Worm (Caenorhabditis elegans) whole organism, young adult: ENCODE data around the gene R02D5.6.

Experiments
- F37B4.10 ChIP-seq: fragments of 200-800 bp; sonication (Bioruptor generic); IDR thresholded peaks from 2 replicates; pipeline ENCODE4 v1.3.6; 2022; ENCODE audit warnings: missing genetic modification characterization, missing compliant biosample characterization
- F57A8.1 ChIP-seq: fragments of 200-800 bp; sonication (Bioruptor generic); optimal IDR thresholded peaks from 2 replicates; lab custom pipeline; 2018; ENCODE audit warnings: mild to moderate bottlenecking, missing genetic modification characterization, moderate library complexity, missing compliant biosample characterization
- K12H6.12 ChIP-seq: fragments of 200-800 bp; sonication (Bioruptor generic); optimal IDR thresholded peaks from 2 replicates; lab custom pipeline; 2018; ENCODE audit warnings: mild to moderate bottlenecking, missing genetic modification characterization, missing compliant biosample characterization
- T07F8.4 ChIP-seq: sonication (generic microtip); optimal IDR thresholded peaks from 2 replicates; lab custom pipeline; 2016; ENCODE audit warnings: mild to moderate bottlenecking, missing genetic modification characterization, moderate library complexity, missing compliant biosample characterization
- Y53G8AR.9 ChIP-seq: fragments of 200-800 bp; sonication (Bioruptor generic); conservative IDR thresholded peaks from 2 replicates; pipeline ENCODE4 v1.3.6; 2022; ENCODE audit warnings: missing genetic modification reagents, missing genetic modification characterization, missing compliant biosample characterization
- Y56A3A.18 ChIP-seq: fragments of 200-800 bp; sonication (Bioruptor generic); IDR thresholded peaks from 2 replicates; pipeline ENCODE4 v1.3.6; 2022; ENCODE audit warnings: missing genetic modification reagents, missing genetic modification characterization, missing compliant biosample characterization
- Y67H2A.10 ChIP-seq: fragments of 200-800 bp; sonication (Bioruptor generic); conservative IDR thresholded peaks from 2 replicates; pipeline ENCODE4 v1.3.6; 2022; ENCODE audit warnings: missing genetic modification reagents, missing genetic modification characterization, missing compliant biosample characterization
- Y79H2A.3 ChIP-seq: fragments of 200-800 bp; sonication (Bioruptor generic); conservative IDR thresholded peaks from 2 replicates; pipeline ENCODE4 v1.3.6; 2022; ENCODE audit warnings: missing genetic modification reagents, missing genetic modification characterization, missing compliant biosample characterization
- aptf-2 ChIP-seq: fragments of 200-800 bp; sonication (Bioruptor generic); conservative IDR thresholded peaks from 2 replicates; pipeline ENCODE4 v1.3.6; 2022; ENCODE audit warnings: missing genetic modification reagents, missing genetic modification characterization, missing compliant biosample characterization
- athp-1 ChIP-seq: sonication (generic microtip); optimal IDR thresholded peaks from 2 replicates; lab custom pipeline; 2017; ENCODE audit warnings: mild to moderate bottlenecking, missing genetic modification characterization, missing compliant biosample characterization
- attf-6 ChIP-seq: fragments of 200-800 bp; sonication (Bioruptor generic); IDR thresholded peaks from 2 replicates; pipeline ENCODE4 v1.3.6; 2022; ENCODE audit warnings: missing genetic modification reagents, missing genetic modification characterization, missing compliant biosample characterization
- bed-1 ChIP-seq: fragments of 200-800 bp; sonication (Bioruptor generic); IDR thresholded peaks from 2 replicates; pipeline ENCODE4 v1.3.6; 2022; ENCODE audit warnings: missing genetic modification reagents, missing genetic modification characterization, missing compliant biosample characterization
- bed-2 ChIP-seq: fragments of 200-800 bp; sonication (Bioruptor generic); IDR thresholded peaks from 2 replicates; pipeline ENCODE4 v1.3.6; 2022; ENCODE audit warnings: missing genetic modification reagents, missing genetic modification characterization, missing compliant biosample characterization
- cebp-2 ChIP-seq: fragments of 200-800 bp; sonication (Bioruptor generic); IDR thresholded peaks from 2 replicates; pipeline ENCODE4 v1.3.6; 2022; ENCODE audit warnings: missing genetic modification characterization, missing compliant biosample characterization
- ceh-100 ChIP-seq: fragments of 200-800 bp; sonication (Bioruptor generic); IDR thresholded peaks from 2 replicates; pipeline ENCODE4 v1.3.6; 2022; ENCODE audit warnings: missing genetic modification reagents, missing genetic modification characterization, missing compliant biosample characterization
- ceh-40 ChIP-seq: fragments of 200-800 bp; sonication (Bioruptor generic); IDR thresholded peaks from 2 replicates; pipeline ENCODE4 v1.3.6; 2022; ENCODE audit warnings: missing genetic modification characterization, missing compliant biosample characterization
- dox-1 ChIP-seq: fragments of 200-800 bp; sonication (Bioruptor generic); IDR thresholded peaks from 2 replicates; pipeline ENCODE4 v1.3.6; 2022; ENCODE audit warnings: missing genetic modification reagents, missing genetic modification characterization, missing compliant biosample characterization
- dpff-1 ChIP-seq: sonication (generic microtip); optimal IDR thresholded peaks from 2 replicates; lab custom pipeline; 2017; ENCODE audit warnings: mild to moderate bottlenecking, missing genetic modification characterization, missing compliant biosample characterization
- egl-18 ChIP-seq: fragments of 200-800 bp; sonication (Bioruptor generic); IDR thresholded peaks from 2 replicates; pipeline ENCODE4 v1.3.6; 2022; ENCODE audit warnings: missing genetic modification reagents, missing genetic modification characterization, missing compliant biosample characterization
- ekl-4 ChIP-seq: fragments of 200-800 bp; sonication (Bioruptor generic); IDR thresholded peaks from 2 replicates; pipeline ENCODE4 v1.3.6; 2022; ENCODE audit warnings: missing genetic modification reagents, missing genetic modification characterization, missing compliant biosample characterization
- fkh-3 ChIP-seq: sonication (generic microtip); optimal IDR thresholded peaks from 2 replicates; lab custom pipeline; 2016; ENCODE audit warnings: mild to moderate bottlenecking, missing genetic modification characterization, missing compliant biosample characterization
- hlh-12 ChIP-seq: sonication (generic microtip); optimal IDR thresholded peaks from 2 replicates; lab custom pipeline; 2016; ENCODE audit warnings: missing genetic modification characterization, missing compliant biosample characterization
- hlh-26 ChIP-seq: fragments of 200-800 bp; sonication (Bioruptor generic); conservative IDR thresholded peaks from 2 replicates; pipeline ENCODE4 v1.3.6; 2022; ENCODE audit warnings: missing genetic modification reagents, missing genetic modification characterization, missing compliant biosample characterization
- lag-1 ChIP-seq: fragments of 200-800 bp; sonication (Bioruptor generic); IDR thresholded peaks from 2 replicates; pipeline ENCODE4 v1.3.6; 2022; ENCODE audit warnings: missing genetic modification reagents, missing genetic modification characterization, missing compliant biosample characterization
- lin-26 ChIP-seq: fragments of 200-800 bp; sonication (Bioruptor generic); IDR thresholded peaks from 2 replicates; pipeline ENCODE4 v1.3.6; 2022; ENCODE audit warnings: missing genetic modification reagents, missing genetic modification characterization, missing compliant biosample characterization
- lin-40 ChIP-seq: sonication (generic microtip); optimal IDR thresholded peaks from 2 replicates; lab custom pipeline; 2016; ENCODE audit warnings: missing genetic modification characterization, mild to moderate bottlenecking, missing compliant biosample characterization, missing genotype, missing genetic modification reagents
- lin-54 ChIP-seq: fragments of 200-800 bp; sonication (Bioruptor generic); optimal IDR thresholded peaks from 2 replicates; lab custom pipeline; 2018; ENCODE audit warnings: mild to moderate bottlenecking, missing genetic modification characterization, missing compliant biosample characterization
- lir-1 ChIP-seq: fragments of 200-800 bp; sonication (Bioruptor generic); conservative IDR thresholded peaks from 2 replicates; pipeline ENCODE4 v1.3.6; 2022; ENCODE audit warnings: missing genetic modification reagents, missing genetic modification characterization, missing compliant biosample characterization
- mcd-1 ChIP-seq: fragments of 200-800 bp; sonication (Bioruptor generic); IDR thresholded peaks from 2 replicates; pipeline ENCODE4 v1.3.6; 2022; ENCODE audit warnings: missing genetic modification reagents, missing genetic modification characterization, missing compliant biosample characterization
- mel-28 ChIP-seq: sonication (generic microtip); optimal IDR thresholded peaks from 2 replicates; lab custom pipeline; 2016; ENCODE audit warnings: borderline replicate concordance, mild to moderate bottlenecking, missing genetic modification characterization, missing compliant biosample characterization
- mes-4 ChIP-seq: sonication (generic microtip); optimal IDR thresholded peaks from 2 replicates; lab custom pipeline; 2016; ENCODE audit warnings: missing genotype, missing genetic modification characterization, missing compliant biosample characterization
- nhr-120 ChIP-seq: fragments of 200-800 bp; sonication (Bioruptor generic); IDR thresholded peaks from 2 replicates; pipeline ENCODE4 v1.3.6; 2022; ENCODE audit warnings: missing genetic modification characterization, missing compliant biosample characterization
- nhr-80 ChIP-seq: sonication (generic microtip); optimal IDR thresholded peaks from 2 replicates; lab custom pipeline; 2016; ENCODE audit warnings: missing genetic modification characterization, missing compliant biosample characterization
- nhr-90 ChIP-seq: sonication (generic microtip); optimal IDR thresholded peaks from 2 replicates; lab custom pipeline; 2016; ENCODE audit warnings: missing genotype, mild to moderate bottlenecking, missing genetic modification characterization, missing compliant biosample characterization
- repo-1 ChIP-seq: sonication (generic microtip); optimal IDR thresholded peaks from 2 replicates; lab custom pipeline; 2017; ENCODE audit warnings: mild to moderate bottlenecking, missing genetic modification characterization, missing compliant biosample characterization
- sea-2 ChIP-seq: fragments of 200-800 bp; sonication (Bioruptor generic); IDR thresholded peaks from 2 replicates; pipeline ENCODE4 v1.3.6; 2022; ENCODE audit warnings: missing genetic modification characterization, missing compliant biosample characterization
- snpc-4 ChIP-seq, 5 experiments: fragments of 150-350 bp in 1 of 5; sonication (generic microtip) in 4 of 5; optimal IDR thresholded peaks; 2 replicates each; lab custom pipeline; 2014 to 2018; ENCODE audit warnings: missing genetic modification characterization in 5 of 5, missing biosample characterization in 3 of 5, antibody characterized with exemption in 2 of 5, mild to moderate bottlenecking in 2 of 5, missing compliant biosample characterization in 2 of 5, missing genotype in 2 of 5, moderate library complexity in 2 of 5, missing genetic modification reagents in 1 of 5
- sptf-2 ChIP-seq: fragments of 200-800 bp; sonication (Bioruptor generic); optimal IDR thresholded peaks from 2 replicates; lab custom pipeline; 2018; ENCODE audit warnings: mild to moderate bottlenecking, missing genetic modification characterization, missing compliant biosample characterization
- tbp1 ChIP-seq: fragments of 200-800 bp; sonication (Bioruptor generic); optimal IDR thresholded peaks from 2 replicates; lab custom pipeline; 2018; ENCODE audit warnings: mild to moderate bottlenecking, missing genetic modification characterization, missing compliant biosample characterization
- unc-62 ChIP-seq: fragments of 150-350 bp; optimal IDR thresholded peaks from 2 replicates; lab custom pipeline; 2014; ENCODE audit warnings: missing biosample characterization, missing genetic modification reagents, missing genetic modification characterization
- xnd-1 ChIP-seq: sonication (generic microtip); optimal IDR thresholded peaks from 2 replicates; lab custom pipeline; 2016; ENCODE audit warnings: missing genotype, missing genetic modification reagents, missing genetic modification characterization, missing compliant biosample characterization
- zfh-2 ChIP-seq: fragments of 200-800 bp; sonication (Bioruptor generic); conservative IDR thresholded peaks from 2 replicates; pipeline ENCODE4 v1.3.6; 2022; ENCODE audit warnings: missing genetic modification reagents, missing genetic modification characterization, missing compliant biosample characterization
- ztf-6 ChIP-seq: fragments of 200-800 bp; sonication (Bioruptor generic); IDR thresholded peaks from 2 replicates; pipeline ENCODE4 v1.3.6; 2022; ENCODE audit warnings: missing genetic modification reagents, missing genetic modification characterization, missing compliant biosample characterization

R02D5.6 gene

DNA sequence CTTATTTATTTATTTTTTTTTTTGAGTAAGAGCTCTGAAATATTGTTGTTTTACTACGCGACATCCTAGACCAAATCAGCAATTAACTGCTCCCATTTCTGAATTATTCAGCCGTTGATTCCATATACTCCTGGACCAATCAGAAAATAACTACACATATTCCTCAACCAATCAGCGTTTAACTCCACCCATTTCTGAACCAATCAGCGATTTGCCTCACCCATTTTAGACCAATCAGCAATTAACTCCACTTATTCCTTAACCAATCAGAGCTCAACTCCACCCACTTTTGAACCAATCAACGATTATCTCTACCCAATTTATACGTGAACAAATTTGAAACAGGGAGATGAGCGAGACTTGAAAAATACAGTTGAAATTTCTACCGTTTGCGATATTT is 24.2 kb downstream of the R02D5.6 start:
- TF ChIP-seq snpc-4 (GFP tag; optimal IDR thresholded peaks at IDR 0.05; lab: Kevin White, UChicago) (no peak), snpc-4 (tag; optimal IDR thresholded peaks at IDR 0.05; lab: Kevin White, UChicago) (no peak), nhr-120 (GFP tag; lab: Robert Waterston, UW) (no peak), hlh-12 (tag; lab: Kevin White, UChicago) (no peak), Y56A3A.18 (no peak), unc-62 (no peak), mcd-1 (GFP tag; lab: Robert Waterston, UW) (no peak), ztf-6 (GFP tag; lab: Robert Waterston, UW) (no peak)
- TF ChIP-seq, all 124 proteins: peak for 0

DNA sequence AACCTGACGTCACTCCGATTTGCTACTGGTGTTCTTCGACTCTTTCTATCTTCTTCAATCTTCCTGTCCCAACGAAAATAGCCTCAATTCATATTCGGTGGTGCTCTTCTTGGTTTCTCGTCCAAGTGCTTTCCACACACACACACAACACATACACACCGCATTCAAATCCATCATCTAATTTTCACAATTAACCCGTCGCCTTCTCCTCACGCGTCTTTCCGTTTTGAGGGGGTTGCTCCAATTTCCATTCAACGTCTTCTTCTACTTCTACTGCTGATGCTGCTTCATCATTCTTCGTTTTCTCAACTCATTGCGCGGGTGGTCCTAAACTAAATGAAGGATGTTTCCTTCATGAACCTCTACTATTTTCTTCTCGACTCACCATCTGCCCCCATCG is 26.8 kb downstream of the R02D5.6 start:
- TF ChIP-seq zfh-2 (no peak), repo-1 (no peak), fkh-3 (tag; lab: Kevin White, UChicago) (no peak)

DNA sequence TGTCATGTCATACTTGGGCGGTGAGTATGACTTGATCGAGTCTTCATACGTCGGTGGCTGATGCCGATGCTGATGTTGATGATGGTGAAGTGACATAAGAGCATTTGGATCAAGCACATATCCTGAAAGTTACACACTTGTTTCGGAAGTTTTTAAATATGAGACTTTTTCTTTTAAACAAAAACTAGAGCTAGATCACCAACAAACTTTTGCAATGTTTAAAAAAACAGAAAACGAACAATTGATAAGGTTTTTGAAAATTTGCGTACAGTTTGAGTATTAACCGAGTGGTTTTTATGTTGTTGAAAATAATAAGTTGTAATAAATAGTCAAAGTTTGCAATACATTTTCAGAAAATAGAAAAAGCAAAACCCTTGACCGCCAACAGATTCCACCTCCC is 33.3 kb downstream of the R02D5.6 start, which contains the start of gene R02D5.4:
Gene R02D5.4 (minus strand): TSS at position 101 of the 400 bp plus-strand sequence.
- TF ChIP-seq lin-54 (no peak), zfh-2 (no peak), dox-1 (no peak), fkh-3 (tag; lab: Kevin White, UChicago) (no peak), athp-1 (tag; lab: Kevin White, UChicago) (no peak), tbp1 (no peak), lin-26 (GFP tag; lab: Robert Waterston, UW) (no peak), K12H6.12 (tag; lab: Kevin White, UChicago) (no peak), bed-2 (no peak), bed-1 (GFP tag; lab: Robert Waterston, UW) (no peak), Y79H2A.3 (GFP tag; lab: Robert Waterston, UW) (no peak), attf-6 (GFP tag; lab: Robert Waterston, UW) (no peak), F57A8.1 (GFP tag; lab: Kevin White, UChicago) (no peak), sea-2 (GFP tag; lab: Robert Waterston, UW) (no peak), lag-1 (GFP tag; lab: Robert Waterston, UW) (no peak), lir-1 (no peak), egl-18 (no peak), ceh-40 (GFP tag; lab: Robert Waterston, UW) (no peak)

DNA sequence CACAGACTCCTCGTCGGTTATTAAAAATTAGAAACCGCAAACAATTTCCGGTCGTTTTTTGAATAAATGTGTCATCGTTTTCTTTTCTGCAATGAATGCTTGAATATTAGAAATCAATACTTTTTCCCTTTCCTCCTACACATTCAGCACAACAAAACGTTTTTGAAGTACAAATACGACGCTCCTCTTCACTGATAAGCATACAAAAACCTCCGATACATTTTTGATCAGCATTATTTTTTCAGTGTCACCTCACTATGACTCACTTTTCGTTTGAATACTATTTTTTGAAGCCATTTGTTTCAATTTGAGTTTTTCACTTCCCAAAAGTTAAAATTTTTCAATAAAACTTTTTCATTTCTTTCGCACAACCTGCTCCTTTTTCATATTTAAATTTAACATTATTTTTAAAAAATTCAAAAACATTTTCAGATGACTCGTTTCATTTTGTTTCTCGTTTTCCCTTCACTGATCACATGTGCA is 35.1 kb downstream of the R02D5.6 start, which contains the start of gene R02D5.3:
Gene R02D5.3 (plus strand): TSS at position 433 of the 483 bp plus-strand sequence.
- TF ChIP-seq lin-40 (tag; lab: Kevin White, UChicago) (no peak), nhr-80 (tag; lab: Kevin White, UChicago) (peak; percentile 58), F37B4.10 (GFP tag; lab: Robert Waterston, UW) (no peak)
- TF ChIP-seq, all 124 proteins: peak for 1

DNA sequence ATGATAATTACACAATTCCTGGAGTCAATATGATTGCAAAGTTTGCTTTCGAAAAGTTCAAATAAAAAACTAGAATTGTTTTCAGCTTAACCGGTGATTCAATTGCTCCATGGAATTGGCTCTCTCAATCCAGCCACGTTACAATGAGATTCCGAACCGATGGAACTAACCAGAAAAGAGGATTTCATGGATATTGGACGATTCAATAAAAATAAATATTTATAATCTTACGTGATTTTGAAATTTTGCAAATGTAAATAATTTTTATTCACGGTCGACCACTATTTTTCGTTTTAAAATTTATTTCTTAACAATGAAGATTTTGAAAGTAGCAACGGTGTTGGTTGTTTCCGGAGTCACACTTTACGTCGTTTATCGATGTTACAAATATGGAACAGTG is 35.9 kb downstream of the R02D5.6 start, which contains the start of gene R02D5.10:
Gene R02D5.10 (plus strand): TSS at position 301 of the 400 bp plus-strand sequence.
- TF ChIP-seq Y53G8AR.9 (GFP tag; lab: Robert Waterston, UW) (no peak), ekl-4 (GFP tag; lab: Robert Waterston, UW) (no peak), Y56A3A.18 (no peak), nhr-90 (tag; lab: Kevin White, UChicago) (no peak), ztf-6 (GFP tag; lab: Robert Waterston, UW) (no peak), hlh-26 (GFP tag; lab: Robert Waterston, UW) (no peak), sptf-2 (GFP tag; lab: Kevin White, UChicago) (no peak), dpff-1 (no peak), ceh-40 (GFP tag; lab: Robert Waterston, UW) (no peak), cebp-2 (GFP tag; lab: Robert Waterston, UW) (no peak), aptf-2 (GFP tag; lab: Robert Waterston, UW) (no peak), xnd-1 (tag; lab: Kevin White, UChicago) (no peak), mes-4 (tag; lab: Kevin White, UChicago) (no peak), Y67H2A.10 (GFP tag; lab: Robert Waterston, UW) (no peak), ceh-100 (no peak), mel-28 (tag; lab: Kevin White, UChicago) (no peak), T07F8.4 (tag; lab: Kevin White, UChicago) (no peak)
